Worm (Caenorhabditis elegans) whole organism, young adult: ENCODE data around the gene F25F2.1.

Experiments
- B0336.3 ChIP-seq: fragments of 200-800 bp; sonication (Bioruptor generic); IDR thresholded peaks from 2 replicates; pipeline ENCODE4 v1.3.6; 2022; ENCODE audit warnings: missing genetic modification characterization, missing compliant biosample characterization
- ama-1 ChIP-seq, 3 experiments: fragments of 150-350 bp in 1 of 3; sonication (generic microtip) in 2 of 3; optimal IDR thresholded peaks; 2 replicates each; lab custom pipeline; 2014 to 2018; ENCODE audit warnings: missing biosample characterization in 2 of 3, missing genetic modification characterization in 2 of 3, missing genetic modification reagents in 2 of 3
- bed-1 ChIP-seq: fragments of 200-800 bp; sonication (Bioruptor generic); IDR thresholded peaks from 2 replicates; pipeline ENCODE4 v1.3.6; 2022; ENCODE audit warnings: missing genetic modification reagents, missing genetic modification characterization, missing compliant biosample characterization
- cebp-1 ChIP-seq, 2 experiments: fragments of 200-800 bp in 1 of 2; sonication (Bioruptor generic) in 1 of 2; sonication (generic microtip) in 1 of 2; IDR thresholded peaks in 1 of 2; optimal IDR thresholded peaks in 1 of 2; 2 replicates each; pipeline versions ENCODE4 v1.3.6 to Lab custom; 2017 to 2022; ENCODE audit warnings: missing compliant biosample characterization in 2 of 2, missing genetic modification characterization in 2 of 2, mild to moderate bottlenecking in 1 of 2, missing genetic modification reagents in 1 of 2, moderate library complexity in 1 of 2
- ceh-27 ChIP-seq: fragments of 200-800 bp; sonication (Bioruptor generic); optimal IDR thresholded peaks from 2 replicates; lab custom pipeline; 2018; ENCODE audit warnings: mild to moderate bottlenecking, missing genetic modification characterization, moderate library complexity, missing compliant biosample characterization
- ets-4 ChIP-seq: fragments of 200-800 bp; sonication (Bioruptor generic); optimal IDR thresholded peaks from 2 replicates; lab custom pipeline; 2018; ENCODE audit warnings: mild to moderate bottlenecking, missing genetic modification characterization, missing compliant biosample characterization
- lin-35 ChIP-seq, 3 experiments: fragments of 150-350 bp in 2 of 3; sonication (generic microtip) in 1 of 3; optimal IDR thresholded peaks; 2 replicates each; lab custom pipeline; 2014 to 2018; ENCODE audit warnings: missing biosample characterization in 3 of 3, missing genetic modification characterization in 3 of 3, missing genetic modification reagents in 3 of 3
- lin-40 ChIP-seq: sonication (generic microtip); optimal IDR thresholded peaks from 2 replicates; lab custom pipeline; 2016; ENCODE audit warnings: missing genetic modification characterization, mild to moderate bottlenecking, missing compliant biosample characterization, missing genotype, missing genetic modification reagents
- nfya-1 ChIP-seq: sonication (generic microtip); optimal IDR thresholded peaks from 2 replicates; lab custom pipeline; 2017; ENCODE audit warnings: antibody characterized with exemption, missing compliant biosample characterization, missing genetic modification characterization, borderline replicate concordance; ENCODE audit not compliant: insufficient read depth
- nhr-120 ChIP-seq: fragments of 200-800 bp; sonication (Bioruptor generic); IDR thresholded peaks from 2 replicates; pipeline ENCODE4 v1.3.6; 2022; ENCODE audit warnings: missing genetic modification characterization, missing compliant biosample characterization
- snpc-4 ChIP-seq, 5 experiments: fragments of 150-350 bp in 1 of 5; sonication (generic microtip) in 4 of 5; optimal IDR thresholded peaks; 2 replicates each; lab custom pipeline; 2014 to 2018; ENCODE audit warnings: missing genetic modification characterization in 5 of 5, missing biosample characterization in 3 of 5, antibody characterized with exemption in 2 of 5, mild to moderate bottlenecking in 2 of 5, missing compliant biosample characterization in 2 of 5, missing genotype in 2 of 5, moderate library complexity in 2 of 5, missing genetic modification reagents in 1 of 5
- unc-62 ChIP-seq: fragments of 150-350 bp; optimal IDR thresholded peaks from 2 replicates; lab custom pipeline; 2014; ENCODE audit warnings: missing biosample characterization, missing genetic modification reagents, missing genetic modification characterization

- TF ChIP-seq unc-62, result no peak
- peak; percentile 74 for TF ChIP-seq lin-40
- TF ChIP-seq ets-4 (GFP tag; lab: Kevin White, UChicago), result no peak
- peak; percentile 24; the same call in 1 of the 2 replicates for TF ChIP-seq bed-1 (GFP tag; lab: Robert Waterston, UW)
- peak; percentile 67 for TF ChIP-seq ceh-27
- no peak for TF ChIP-seq snpc-4 (GFP tag; optimal IDR thresholded peaks at IDR 0.05; lab: Kevin White, UChicago)
- peak in 3 of 4 experiments; percentile 67 to 77 (median 75) for TF ChIP-seq snpc-4 (tag; optimal IDR thresholded peaks at IDR 0.05; lab: Kevin White, UChicago)
- TF ChIP-seq B0336.3 (GFP tag; lab: Robert Waterston, UW), result 0 out of 2 replicates have a peak, but pooled peaks have one; percentile 44
- TF ChIP-seq nfya-1, result no peak
- no peak for TF ChIP-seq cebp-1 (GFP tag; IDR thresholded peaks at IDR 0.05; lab: Robert Waterston, UW)
- peak; percentile 72 for TF ChIP-seq cebp-1 (tag; optimal IDR thresholded peaks at IDR 0.05; lab: Kevin White, UChicago)
- no peak for TF ChIP-seq nhr-120 (GFP tag; lab: Robert Waterston, UW)
- peak in 1 of 3 experiments; percentile 68 for TF ChIP-seq lin-35 (GFP tag; optimal IDR thresholded peaks at IDR 0.05; lab: Kevin White, UChicago)
- TF ChIP-seq ama-1 (optimal IDR thresholded peaks at IDR 0.05; lab: Kevin White, UChicago), result no peak
- peak in 1 of 2 experiments; percentile 84 for TF ChIP-seq ama-1 (GFP tag; optimal IDR thresholded peaks at IDR 0.05; lab: Kevin White, UChicago)
Observed at ce11 chrIII:4470793-4471192, 37.9 kb upstream of the F25F2.1 start.
